Fruit fly (Drosophila melanogaster) Kc167 (cell line): ENCODE data around the gene CG10560.

Experiments
- h ChIP-seq: fragments of >200 bp; optimal IDR thresholded peaks from 3 replicates; lab custom pipeline; 2018; ENCODE audit warnings: missing external identifiers
- psq ChIP-seq: fragments of >200 bp; optimal IDR thresholded peaks from 2 replicates; lab custom pipeline; 2017; ENCODE audit warnings: missing external identifiers

- TF ChIP-seq psq (lab: Kevin White, UChicago) (no peak), h (no peak)
Observed at dm6 chr3R:25283209-25283670, 36.7 kb downstream of the CG10560 start, which contains the start of gene CG31300.
